Fruit fly (Drosophila melanogaster) whole organism, larva: ENCODE data around the gene CG12535.
A peak's percentile ranks its signal among the peaks of the same experiment; 100 is the strongest.

Experiments
- noc ChIP-seq: fragments of 200-800 bp; sonication (Bioruptor generic); optimal IDR thresholded peaks from 3 replicates; lab custom pipeline; 2019; ENCODE audit warnings: missing biosample characterization, mild to moderate bottlenecking, missing genetic modification characterization, moderate library complexity

CG12535 gene

dm6 chrX:3404698-3405097 is 44.0 kb downstream of the CG12535 start:
- TF ChIP-seq noc (tag; lab: Kevin White, UChicago), result no peak

- TF ChIP-seq noc (tag; lab: Kevin White, UChicago), result peak; percentile 67
Observed at dm6 chrX:3403411-3403810, 45.3 kb downstream of the CG12535 start.

- peak; percentile 60 for TF ChIP-seq noc (tag; lab: Kevin White, UChicago)
Observed at dm6 chrX:3399286-3399685, 49.5 kb downstream of the CG12535 start.

- no peak for TF ChIP-seq noc (tag; lab: Kevin White, UChicago)
Observed at dm6 chrX:3398576-3399277, 50.0 kb downstream of the CG12535 start.

- TF ChIP-seq noc (tag; lab: Kevin White, UChicago), result peak; percentile 40
Observed at dm6 chrX:3396837-3397495, 51.8 kb downstream of the CG12535 start.

dm6 chrX:3394144-3394543 is 54.6 kb downstream of the CG12535 start:
- no peak for TF ChIP-seq noc (tag; lab: Kevin White, UChicago)

dm6 chrX:3389861-3390260 is 58.9 kb downstream of the CG12535 start:
- TF ChIP-seq noc (tag; lab: Kevin White, UChicago), result peak; percentile 76

dm6 chrX:3383814-3384213 is 64.9 kb downstream of the CG12535 start:
- TF ChIP-seq noc (tag; lab: Kevin White, UChicago), result no peak

dm6 chrX:3382605-3383271 is 66.0 kb downstream of the CG12535 start:
- no peak for TF ChIP-seq noc (tag; lab: Kevin White, UChicago)

dm6 chrX:3382075-3382474 is 66.7 kb downstream of the CG12535 start:
- no peak for TF ChIP-seq noc (tag; lab: Kevin White, UChicago)

- TF ChIP-seq noc (tag; lab: Kevin White, UChicago), result peak; percentile 48
Observed at dm6 chrX:3381667-3382066, 67.1 kb downstream of the CG12535 start.

- peak; percentile 22 for TF ChIP-seq noc (tag; lab: Kevin White, UChicago)
Observed at dm6 chrX:3380981-3381380, 67.8 kb downstream of the CG12535 start.

dm6 chrX:3380198-3380597 is 68.5 kb downstream of the CG12535 start:
- TF ChIP-seq noc (tag; lab: Kevin White, UChicago), result no peak

dm6 chrX:3379364-3379983 is 69.3 kb downstream of the CG12535 start:
- no peak for TF ChIP-seq noc (tag; lab: Kevin White, UChicago)

dm6 chrX:3378490-3379091 is 70.2 kb downstream of the CG12535 start:
- TF ChIP-seq noc (tag; lab: Kevin White, UChicago), result peak; percentile 88
